Worm (Caenorhabditis elegans) whole organism, L4/young adult: ENCODE data around the gene zfp-3.

Source experiments
- W03F9.2 ChIP-seq: fragments of 150-350 bp; optimal IDR thresholded peaks from 2 replicates; lab custom pipeline; 2014; ENCODE audit warnings: missing biosample characterization, missing genetic modification characterization
- him-1 ChIP-seq: sonication (generic microtip); optimal IDR thresholded peaks from 2 replicates; lab custom pipeline; 2016; ENCODE audit warnings: missing genotype, missing genetic modification reagents, missing genetic modification characterization, missing compliant biosample characterization

DNA sequence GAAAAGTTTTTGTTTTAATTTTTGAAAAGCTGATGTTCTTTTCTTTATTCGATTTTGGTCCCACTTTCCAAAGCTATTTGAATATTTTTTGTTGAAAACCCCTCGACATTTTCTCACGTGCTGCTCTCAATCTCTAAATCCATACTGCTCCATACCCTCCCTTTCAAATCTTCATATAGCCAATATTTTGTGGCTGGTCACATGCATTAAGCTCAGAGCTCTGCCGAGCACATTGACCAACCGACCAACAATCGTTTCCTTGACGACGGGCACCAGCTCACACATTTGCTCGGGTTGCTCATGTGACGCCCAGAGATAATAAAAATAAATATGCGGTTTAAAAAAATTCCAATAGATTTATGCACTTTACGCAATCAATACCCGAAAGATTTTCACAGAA lies 7.5 kb downstream of the zfp-3 start:
- TF ChIP-seq him-1 (no peak), W03F9.2 (tag; lab: Kevin White, UChicago) (no peak)
